Fruit fly (Drosophila melanogaster): ENCODE measurements around the gene CG15167.

CG15167 gene

dm6 chr2L:18693877-18694723, 46.1 kb upstream of the CG15167 start (continued):
- no peak for TF ChIP-seq da (GFP tag; optimal IDR thresholded peaks at IDR 0.05)
- TF ChIP-seq stc (GFP tag; IDR thresholded peaks at IDR 0.05), result peak; percentile 33
- no peak for TF ChIP-seq CG5245 (GFP tag; optimal IDR thresholded peaks at IDR 0.05)
- TF ChIP-seq CG7987 (GFP tag; optimal IDR thresholded peaks at IDR 0.05), result peak; percentile 75
- TF ChIP-seq salm (tag; optimal IDR thresholded peaks at IDR 0.05), result peak; percentile 3
- peak; percentile 52 for TF ChIP-seq Rx (GFP tag; IDR thresholded peaks at IDR 0.05)
- no peak; the same call in 1 of the 3 replicates for TF ChIP-seq croc (GFP tag; conservative IDR thresholded peaks at IDR 0.05)
- TF ChIP-seq CG31224 (GFP tag; IDR thresholded peaks at IDR 0.05), result 0 out of 2 replicates have a peak, but pooled peaks have one; percentile 18
- peak; percentile 47 for TF ChIP-seq crc (GFP tag; optimal IDR thresholded peaks at IDR 0.05)
- TF ChIP-seq Usf (GFP tag; optimal IDR thresholded peaks at IDR 0.05), result no peak
- peak; percentile 38 for TF ChIP-seq CG15514 (GFP tag; optimal IDR thresholded peaks at IDR 0.05)
- peak; percentile 63; the same call in 1 of the 3 replicates for TF ChIP-seq CG2889 (GFP tag; IDR thresholded peaks at IDR 0.05)
- no peak for TF ChIP-seq CG17186 (GFP tag; optimal IDR thresholded peaks at IDR 0.05)
- TF ChIP-seq Blimp-1 (GFP tag; optimal IDR thresholded peaks at IDR 0.05), result peak; percentile 48
- peak; percentile 65 for TF ChIP-seq CG2120 (GFP tag; optimal IDR thresholded peaks at IDR 0.05)
- TF ChIP-seq amos (GFP tag; IDR thresholded peaks at IDR 0.05; ENCODE audit: partially characterized antibody), result no peak; the same call in 1 of the 2 replicates
- TF ChIP-seq lmd (GFP tag; IDR thresholded peaks at IDR 0.05), result peak; percentile 55
- TF ChIP-seq nerfin-2 (GFP tag; IDR thresholded peaks at IDR 0.05; ENCODE audit: partially characterized antibody), result no peak
- TF ChIP-seq cwo (GFP tag; optimal IDR thresholded peaks at IDR 0.05), result peak; percentile 75
- TF ChIP-seq lilli (GFP tag; optimal IDR thresholded peaks at IDR 0.05), result peak; percentile 79
- peak; percentile 41 for TF ChIP-seq ems (GFP tag; optimal IDR thresholded peaks at IDR 0.05)
- TF ChIP-seq CG15269 (tag; optimal IDR thresholded peaks at IDR 0.05), result peak; percentile 45
- TF ChIP-seq CG12659 (GFP tag; optimal IDR thresholded peaks at IDR 0.05), result peak; percentile 50
- TF ChIP-seq grn (GFP tag; optimal IDR thresholded peaks at IDR 0.05), result peak; percentile 23
- peak; percentile 3 for TF ChIP-seq disco-r (GFP tag; optimal IDR thresholded peaks at IDR 0.05)
- no peak for TF ChIP-seq pan (optimal IDR thresholded peaks at IDR 0.05)
- peak in 1 of 2 experiments; percentile 78 for TF ChIP-seq pan (GFP tag; optimal IDR thresholded peaks at IDR 0.05 in 1 of 2, IDR thresholded peaks at IDR 0.05 in 1 of 2)
- TF ChIP-seq fd102C (GFP tag; optimal IDR thresholded peaks at IDR 0.05), result no peak
- no peak; the same call in 1 of the 2 replicates for TF ChIP-seq chm (GFP tag; IDR thresholded peaks at IDR 0.05)
- TF ChIP-seq toy (GFP tag; IDR thresholded peaks at IDR 0.05), result 0 out of 2 replicates have a peak, but pooled peaks have one; percentile 5
- peak; percentile 52; the same call in 1 of the 2 replicates for TF ChIP-seq HLH3B (GFP tag; IDR thresholded peaks at IDR 0.05)
- TF ChIP-seq CG2202 (tag; optimal IDR thresholded peaks at IDR 0.05), result no peak
- TF ChIP-seq abd-A (tag; optimal IDR thresholded peaks at IDR 0.05), result no peak
- TF ChIP-seq CG33557 (GFP tag; optimal IDR thresholded peaks at IDR 0.05), result peak; percentile 17
- peak; percentile 27 to 43 for TF ChIP-seq Hr51 (GFP tag; optimal IDR thresholded peaks at IDR 0.05)
- peak; percentile 94 for TF ChIP-seq zf30C (GFP tag; optimal IDR thresholded peaks at IDR 0.05)
- no peak for TF ChIP-seq CG7963 (GFP tag; IDR thresholded peaks at IDR 0.05; ENCODE audit: partially characterized antibody)
- TF ChIP-seq Pdp1 (GFP tag; optimal IDR thresholded peaks at IDR 0.05), result peak; percentile 62 to 65
- no peak for TF ChIP-seq hth (optimal IDR thresholded peaks at IDR 0.05)
- TF ChIP-seq Drgx (GFP tag; IDR thresholded peaks at IDR 0.05), result peak; percentile 43; the same call in 1 of the 2 replicates
- TF ChIP-seq chif (GFP tag; optimal IDR thresholded peaks at IDR 0.05), result peak in 1 of 2 experiments; percentile 43
- no peak for TF ChIP-seq CG6765 (GFP tag; optimal IDR thresholded peaks at IDR 0.05)
- TF ChIP-seq D (optimal IDR thresholded peaks at IDR 0.05), result no peak
- TF ChIP-seq D (GFP tag; optimal IDR thresholded peaks at IDR 0.05), result no peak
- no peak for TF ChIP-seq fd3F (GFP tag; optimal IDR thresholded peaks at IDR 0.05)
- peak; percentile 8 for TF ChIP-seq Oli (tag; optimal IDR thresholded peaks at IDR 0.05)
- TF ChIP-seq so (GFP tag; IDR thresholded peaks at IDR 0.05), result peak; percentile 53
- TF ChIP-seq CG2129 (GFP tag; IDR thresholded peaks at IDR 0.05; ENCODE audit: partially characterized antibody), result no peak
